Fruit fly (Drosophila melanogaster) whole organism, embryonic: ENCODE measurements around the gene CG32259.
A peak's percentile ranks its signal among the peaks of the same experiment; 100 is the strongest.

Experiments used
- Asciz ChIP-seq: fragments of 200-800 bp; sonication (Bioruptor generic); optimal IDR thresholded peaks from 2 replicates; lab custom pipeline; 2017; ENCODE audit warnings: missing biosample characterization, mild to moderate bottlenecking, missing genetic modification characterization, missing genetic modification reagents
- Blimp-1 ChIP-seq: fragments of 200-800 bp; sonication (Bioruptor generic); optimal IDR thresholded peaks from 3 replicates; lab custom pipeline; 2018; ENCODE audit warnings: missing biosample characterization, missing genetic modification characterization, mild to moderate bottlenecking, moderate library complexity, missing genetic modification reagents
- Bteb2 ChIP-seq: fragments of 200-800 bp; sonication (Bioruptor generic); optimal IDR thresholded peaks from 2 replicates; lab custom pipeline; 2016; ENCODE audit warnings: missing biosample characterization, missing genetic modification characterization
- CG10431 ChIP-seq: fragments of 200-800 bp; sonication (Bioruptor generic); optimal IDR thresholded peaks from 3 replicates; lab custom pipeline; 2018; ENCODE audit warnings: missing biosample characterization, mild to moderate bottlenecking, missing genetic modification characterization
- CG10565 ChIP-seq: fragments of 200-800 bp; sonication (Bioruptor generic); optimal IDR thresholded peaks from 3 replicates; lab custom pipeline; 2016; ENCODE audit warnings: missing biosample characterization, mild to moderate bottlenecking, missing genetic modification characterization
- CG13775 ChIP-seq: fragments of 200-800 bp; sonication (Bioruptor generic); optimal IDR thresholded peaks from 3 replicates; lab custom pipeline; 2017; ENCODE audit warnings: missing biosample characterization, mild to moderate bottlenecking, missing genetic modification characterization
- CG14710 ChIP-seq: fragments of 200-800 bp; sonication (Bioruptor generic); optimal IDR thresholded peaks from 3 replicates; lab custom pipeline; 2019; ENCODE audit warnings: missing biosample characterization, mild to moderate bottlenecking, missing genetic modification characterization, moderate library complexity
- CG15011 ChIP-seq: fragments of 200-800 bp; sonication (Bioruptor generic); optimal IDR thresholded peaks from 3 replicates; lab custom pipeline; 2018; ENCODE audit warnings: missing biosample characterization, mild to moderate bottlenecking, missing genetic modification characterization
- CG15601 ChIP-seq: fragments of 200-800 bp; sonication (Bioruptor generic); optimal IDR thresholded peaks from 3 replicates; lab custom pipeline; 2019; ENCODE audit warnings: missing biosample characterization, mild to moderate bottlenecking, missing genetic modification characterization, moderate library complexity
- CG1603 ChIP-seq: fragments of 200-800 bp; sonication (Bioruptor generic); optimal IDR thresholded peaks from 2 replicates; lab custom pipeline; 2019; ENCODE audit warnings: missing biosample characterization, mild to moderate bottlenecking, missing genetic modification characterization, moderate library complexity
- CG18011 ChIP-seq: fragments of 200-800 bp; sonication (Bioruptor generic); optimal IDR thresholded peaks from 2 replicates; lab custom pipeline; 2017; ENCODE audit warnings: missing biosample characterization, missing genetic modification characterization, mild to moderate bottlenecking, moderate library complexity, missing genotype
- CG2129 ChIP-seq: fragments of 200-800 bp; sonication (Bioruptor generic); IDR thresholded peaks from 2 replicates; pipeline ENCODE4 v1.3.6; 2022; ENCODE audit warnings: missing biosample characterization, missing genetic modification characterization; ENCODE audit not compliant: partially characterized antibody
- CG30020 ChIP-seq: fragments of 200-800 bp; optimal IDR thresholded peaks from 2 replicates; lab custom pipeline; 2019; ENCODE audit warnings: missing biosample characterization, mild to moderate bottlenecking, missing genetic modification characterization, moderate library complexity
- CG32767 ChIP-seq: fragments of 200-800 bp; sonication (Bioruptor generic); IDR thresholded peaks from 2 replicates; pipeline ENCODE4 v1.3.6; 2022; ENCODE audit warnings: missing biosample characterization, missing genetic modification characterization
- CG32772 ChIP-seq: fragments of 200-800 bp; sonication (Bioruptor generic); IDR thresholded peaks from 2 replicates; pipeline ENCODE4 v1.3.6; 2022; ENCODE audit warnings: missing biosample characterization, missing genetic modification characterization
- CG43689 ChIP-seq: fragments of 200-800 bp; sonication (Bioruptor generic); IDR thresholded peaks from 2 replicates; pipeline ENCODE4 v1.3.6; 2022; ENCODE audit warnings: missing biosample characterization, missing genetic modification characterization
- CG8089 ChIP-seq: fragments of 200-800 bp; sonication (Bioruptor generic); optimal IDR thresholded peaks from 3 replicates; lab custom pipeline; 2016; ENCODE audit warnings: missing biosample characterization, missing genetic modification characterization
- CG8290 ChIP-seq, 3 experiments: fragments of 200-800 bp; sonication (Bioruptor generic); optimal IDR thresholded peaks; 2 replicates each; lab custom pipeline; 2016 to 2019; ENCODE audit warnings: missing biosample characterization in 3 of 3, missing genetic modification characterization in 3 of 3, mild to moderate bottlenecking in 2 of 3, moderate library complexity in 1 of 3
- CG8478 ChIP-seq: fragments of >200 bp; optimal IDR thresholded peaks from 2 replicates; lab custom pipeline; 2018
- CG9817 ChIP-seq: fragments of 200-800 bp; sonication (Bioruptor generic); optimal IDR thresholded peaks from 2 replicates; lab custom pipeline; 2018; ENCODE audit warnings: missing biosample characterization, mild to moderate bottlenecking, missing genetic modification characterization, moderate library complexity
- Chrac-16 ChIP-seq: fragments of 200-800 bp; sonication (Bioruptor generic); optimal IDR thresholded peaks from 3 replicates; lab custom pipeline; 2016; ENCODE audit warnings: missing biosample characterization, missing genetic modification characterization
- CkIIα-i1 ChIP-seq: fragments of 200-800 bp; sonication (Bioruptor generic); IDR thresholded peaks from 2 replicates; pipeline ENCODE4 v1.3.6; 2022; ENCODE audit warnings: missing biosample characterization, missing genetic modification characterization
- CoRest ChIP-seq: fragments of 200-800 bp; sonication (Bioruptor generic); optimal IDR thresholded peaks from 3 replicates; lab custom pipeline; 2018; ENCODE audit warnings: missing biosample characterization, mild to moderate bottlenecking, missing genetic modification characterization, moderate library complexity
- Dbx ChIP-seq: fragments of 200-800 bp; sonication (Bioruptor generic); IDR thresholded peaks from 3 replicates; pipeline ENCODE4 v1.3.6; 2022; ENCODE audit warnings: missing biosample characterization, missing genetic modification characterization
- Dip2 ChIP-seq: fragments of 200-800 bp; sonication (Bioruptor generic); IDR thresholded peaks from 2 replicates; pipeline ENCODE4 v1.3.6; 2022; ENCODE audit warnings: missing biosample characterization, missing genetic modification characterization
- Doc2 ChIP-seq: fragments of 200-800 bp; sonication (Bioruptor generic); IDR thresholded peaks from 2 replicates; pipeline ENCODE4 v1.3.6; 2022; ENCODE audit warnings: missing biosample characterization, missing genetic modification characterization
- HLH4C ChIP-seq: fragments of 200-800 bp; sonication (Bioruptor generic); IDR thresholded peaks from 3 replicates; pipeline ENCODE4 v1.3.6; 2022; ENCODE audit warnings: missing biosample characterization, missing genetic modification characterization; ENCODE audit not compliant: partially characterized antibody
- MTF-1 ChIP-seq: fragments of 200-800 bp; sonication (Bioruptor generic); optimal IDR thresholded peaks from 2 replicates; lab custom pipeline; 2018; ENCODE audit warnings: missing biosample characterization, mild to moderate bottlenecking, missing genetic modification characterization, borderline replicate concordance
- Meics ChIP-seq: fragments of 200-800 bp; sonication (Bioruptor generic); optimal IDR thresholded peaks from 2 replicates; lab custom pipeline; 2017; ENCODE audit warnings: missing biosample characterization, mild to moderate bottlenecking, missing genetic modification characterization
- NC2α ChIP-seq: fragments of 200-800 bp; sonication (Bioruptor generic); optimal IDR thresholded peaks from 2 replicates; lab custom pipeline; 2016; ENCODE audit warnings: missing biosample characterization, missing genetic modification characterization
- NK7.1 ChIP-seq: fragments of 200-800 bp; sonication (Bioruptor generic); optimal IDR thresholded peaks from 3 replicates; lab custom pipeline; 2016; ENCODE audit warnings: missing biosample characterization, missing genetic modification characterization
- Nf-YC ChIP-seq: fragments of 200-800 bp; optimal IDR thresholded peaks from 3 replicates; lab custom pipeline; 2019; ENCODE audit warnings: missing biosample characterization, mild to moderate bottlenecking, missing genetic modification characterization, moderate library complexity
- NfI ChIP-seq: fragments of 200-800 bp; sonication (Bioruptor generic); optimal IDR thresholded peaks from 3 replicates; lab custom pipeline; 2018; ENCODE audit warnings: missing biosample characterization, mild to moderate bottlenecking, missing genetic modification characterization, moderate library complexity
- bbx ChIP-seq: fragments of 200-800 bp; sonication (Bioruptor generic); IDR thresholded peaks from 2 replicates; pipeline ENCODE4 v1.3.6; 2022; ENCODE audit warnings: missing biosample characterization, missing genetic modification characterization; ENCODE audit not compliant: partially characterized antibody
- bowl ChIP-seq: fragments of 200-800 bp; sonication (Bioruptor generic); IDR thresholded peaks from 2 replicates; pipeline ENCODE4 v1.3.6; 2022; ENCODE audit warnings: missing biosample characterization, missing genetic modification characterization
- cg ChIP-seq: fragments of 200-800 bp; sonication (Bioruptor generic); optimal IDR thresholded peaks from 3 replicates; lab custom pipeline; 2019; ENCODE audit warnings: missing biosample characterization, mild to moderate bottlenecking, missing genetic modification characterization, moderate library complexity
- dimm ChIP-seq: fragments of 200-800 bp; sonication (Bioruptor generic); IDR thresholded peaks from 2 replicates; pipeline ENCODE4 v1.3.6; 2022; ENCODE audit warnings: missing biosample characterization, missing genetic modification characterization
- dpn ChIP-seq, 2 experiments: fragments of 200-800 bp; sonication (Bioruptor generic); optimal IDR thresholded peaks; 3 replicates each; lab custom pipeline; 2016; ENCODE audit warnings: missing biosample characterization in 2 of 2, missing genetic modification characterization in 2 of 2
- fd3F ChIP-seq: fragments of 200-800 bp; sonication (Bioruptor generic); optimal IDR thresholded peaks from 2 replicates; lab custom pipeline; 2018; ENCODE audit warnings: missing biosample characterization, mild to moderate bottlenecking, missing genetic modification characterization, moderate library complexity
- fd96Cb ChIP-seq: fragments of 200-800 bp; sonication (Bioruptor generic); optimal IDR thresholded peaks from 2 replicates; lab custom pipeline; 2018; ENCODE audit warnings: missing biosample characterization, mild to moderate bottlenecking, missing genetic modification characterization, moderate library complexity
- gce ChIP-seq: fragments of 200-800 bp; sonication (Bioruptor generic); IDR thresholded peaks from 3 replicates; pipeline ENCODE4 v1.3.6; 2022; ENCODE audit warnings: missing biosample characterization, missing genetic modification characterization
- kni ChIP-seq: fragments of 200-800 bp; sonication (Bioruptor generic); optimal IDR thresholded peaks from 3 replicates; lab custom pipeline; 2017; ENCODE audit warnings: mild to moderate bottlenecking, missing biosample characterization, missing genetic modification reagents, missing genetic modification characterization
- knrl ChIP-seq: fragments of 200-800 bp; sonication (Bioruptor generic); IDR thresholded peaks from 3 replicates; pipeline ENCODE4 v1.3.6; 2022; ENCODE audit warnings: missing biosample characterization, missing genetic modification characterization; ENCODE audit not compliant: partially characterized antibody
- otp ChIP-seq: fragments of 200-800 bp; sonication (Bioruptor generic); IDR thresholded peaks from 3 replicates; pipeline ENCODE4, ENCODE4 v1.3.6; 2022; ENCODE audit warnings: missing biosample characterization, missing genetic modification characterization
- repo ChIP-seq: fragments of 200-800 bp; sonication (Bioruptor generic); optimal IDR thresholded peaks from 2 replicates; lab custom pipeline; 2016; ENCODE audit warnings: missing biosample characterization, missing genetic modification characterization
- sug ChIP-seq: fragments of 200-800 bp; optimal IDR thresholded peaks from 2 replicates; lab custom pipeline; 2019; ENCODE audit warnings: missing biosample characterization, mild to moderate bottlenecking, missing genetic modification characterization, moderate library complexity
- usp ChIP-seq: fragments of >200 bp; optimal IDR thresholded peaks from 2 replicates; lab custom pipeline; 2017; ENCODE audit warnings: missing biosample characterization, missing genetic modification characterization
- vnd ChIP-seq: fragments of 200-800 bp; sonication (Bioruptor generic); IDR thresholded peaks from 3 replicates; pipeline ENCODE4 v1.3.6; 2022; ENCODE audit warnings: missing biosample characterization, missing genetic modification characterization; ENCODE audit not compliant: partially characterized antibody
- zen ChIP-seq: fragments of 200-800 bp; sonication (Bioruptor generic); optimal IDR thresholded peaks from 3 replicates; lab custom pipeline; 2018; ENCODE audit warnings: missing biosample characterization, mild to moderate bottlenecking, missing genetic modification characterization, moderate library complexity

Gene CG32259

DNA sequence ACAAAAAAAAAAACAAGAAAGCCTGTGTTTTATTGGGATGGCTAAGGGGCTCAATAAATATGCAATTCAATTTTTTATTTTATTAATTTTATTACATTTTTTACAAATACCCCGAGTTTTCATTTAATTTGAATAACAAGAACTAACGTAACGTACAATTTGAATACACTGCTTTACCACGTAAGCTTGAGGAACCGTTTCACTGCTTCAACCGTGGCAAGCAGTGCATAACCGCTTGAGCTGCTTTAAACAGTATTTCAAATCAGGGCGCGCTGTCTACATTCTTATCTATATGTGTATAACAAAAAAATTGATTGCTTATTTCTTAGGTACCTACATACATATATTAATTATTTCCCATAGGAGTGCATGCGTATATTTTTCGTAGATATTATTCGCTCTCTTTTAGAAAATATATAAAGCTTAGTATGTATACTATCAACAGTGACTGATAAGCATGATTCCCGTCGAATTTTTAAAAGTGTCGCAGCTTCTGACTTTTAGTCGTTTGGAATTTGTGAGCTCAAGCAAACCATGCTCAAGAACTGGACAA lies 23.6 kb downstream of the CG32259 start, which contains the start of gene CG14990 (continued):
- TF ChIP-seq bowl (GFP tag; lab: Robert Waterston, UW) (no peak), NC2α (GFP tag; lab: Kevin White, UChicago) (no peak), MTF-1 (no peak), dimm (GFP tag; lab: Robert Waterston, UW) (no peak), Dbx (GFP tag; lab: Robert Waterston, UW) (0 out of 3 replicates have a peak, but pooled peaks have one; percentile 38), Doc2 (no peak), Chrac-16 (no peak), zen (tag; lab: Kevin White, UChicago) (no peak), CG8089 (GFP tag; lab: Kevin White, UChicago) (no peak), usp (GFP tag; lab: Kevin White, UChicago) (no peak), CG10431 (GFP tag; lab: Kevin White, UChicago) (no peak), sug (tag; lab: Kevin White, UChicago) (no peak), CG10565 (GFP tag; lab: Kevin White, UChicago) (no peak), NK7.1 (no peak), vnd (no peak), Asciz (GFP tag; lab: Kevin White, UChicago) (no peak), NfI (GFP tag; lab: Kevin White, UChicago) (no peak), cg (no peak), CG1603 (tag; lab: Kevin White, UChicago) (peak; percentile 45), HLH4C (GFP tag; lab: Robert Waterston, UW) (0 out of 3 replicates have a peak, but pooled peaks have one; percentile 19), CG14710 (tag; lab: Kevin White, UChicago) (peak; percentile 2), dpn (GFP tag; optimal IDR thresholded peaks at IDR 0.05; lab: Kevin White, UChicago) (no peak), gce (no peak), CG18011 (GFP tag; lab: Kevin White, UChicago) (no peak), CG8290 (GFP tag; optimal IDR thresholded peaks at IDR 0.05; lab: Kevin White, UChicago) (peak; percentile 46), CG8290 (tag; optimal IDR thresholded peaks at IDR 0.05; lab: Kevin White, UChicago) (peak in 1 of 2 experiments; percentile 56), CG32767 (GFP tag; lab: Robert Waterston, UW) (no peak), knrl (GFP tag; lab: Robert Waterston, UW) (peak; percentile 63; the same call in 1 of the 3 replicates), CkIIα-i1 (GFP tag; lab: Robert Waterston, UW) (no peak), CG2129 (GFP tag; lab: Robert Waterston, UW) (no peak), Nf-YC (no peak), CoRest (tag; lab: Kevin White, UChicago) (peak; percentile 38), CG43689 (GFP tag; lab: Robert Waterston, UW) (no peak), CG15011 (GFP tag; lab: Kevin White, UChicago) (no peak), CG30020 (tag; lab: Kevin White, UChicago) (no peak), CG32772 (GFP tag; lab: Robert Waterston, UW) (no peak), CG15601 (tag; lab: Kevin White, UChicago) (peak; percentile 23), otp (GFP tag; lab: Robert Waterston, UW) (no peak), CG13775 (GFP tag; lab: Kevin White, UChicago) (no peak), fd3F (no peak), Dip2 (GFP tag; lab: Robert Waterston, UW) (no peak), kni (GFP tag; lab: Kevin White, UChicago) (no peak), bbx (0 out of 2 replicates have a peak, but pooled peaks have one; percentile 31), CG9817 (tag; lab: Kevin White, UChicago) (no peak), repo (no peak), CG8478 (lab: Kevin White, UChicago) (no peak), Meics (GFP tag; lab: Kevin White, UChicago) (no peak), Blimp-1 (no peak), fd96Cb (tag; lab: Kevin White, UChicago) (no peak), Bteb2 (GFP tag; lab: Kevin White, UChicago) (no peak)
